Worm (Caenorhabditis elegans) whole organism, young adult: ENCODE results near the gene K06A9.1.

Source experiments
- B0336.3 ChIP-seq: fragments of 200-800 bp; sonication (Bioruptor generic); IDR thresholded peaks from 2 replicates; pipeline ENCODE4 v1.3.6; 2022; ENCODE audit warnings: missing genetic modification characterization, missing compliant biosample characterization
- F22D6.2 ChIP-seq: sonication (generic microtip); optimal IDR thresholded peaks from 2 replicates; lab custom pipeline; 2016; ENCODE audit warnings: mild to moderate bottlenecking, missing genetic modification characterization, missing compliant biosample characterization
- F23B12.7 ChIP-seq: sonication (generic microtip); optimal IDR thresholded peaks from 2 replicates; lab custom pipeline; 2017; ENCODE audit warnings: missing genetic modification characterization, mild to moderate bottlenecking, missing compliant biosample characterization, antibody characterized with exemption, moderate library complexity; ENCODE audit not compliant: insufficient read depth
- F33H1.4 ChIP-seq: fragments of 200-800 bp; sonication (Bioruptor generic); IDR thresholded peaks from 2 replicates; pipeline ENCODE4 v1.3.6; 2022; ENCODE audit warnings: missing genetic modification reagents, missing genetic modification characterization, missing compliant biosample characterization
- F52B5.7 ChIP-seq: sonication (generic microtip); optimal IDR thresholded peaks from 2 replicates; lab custom pipeline; 2016; ENCODE audit warnings: mild to moderate bottlenecking, missing genetic modification characterization, missing compliant biosample characterization
- K11D2.4 ChIP-seq: fragments of 200-800 bp; sonication (Bioruptor generic); IDR thresholded peaks from 2 replicates; pipeline ENCODE4 v1.3.6; 2022; ENCODE audit warnings: missing genetic modification reagents, missing genetic modification characterization, missing compliant biosample characterization
- Y53G8AR.9 ChIP-seq: fragments of 200-800 bp; sonication (Bioruptor generic); conservative IDR thresholded peaks from 2 replicates; pipeline ENCODE4 v1.3.6; 2022; ENCODE audit warnings: missing genetic modification reagents, missing genetic modification characterization, missing compliant biosample characterization
- Y67H2A.10 ChIP-seq: fragments of 200-800 bp; sonication (Bioruptor generic); conservative IDR thresholded peaks from 2 replicates; pipeline ENCODE4 v1.3.6; 2022; ENCODE audit warnings: missing genetic modification reagents, missing genetic modification characterization, missing compliant biosample characterization
- aptf-2 ChIP-seq: fragments of 200-800 bp; sonication (Bioruptor generic); conservative IDR thresholded peaks from 2 replicates; pipeline ENCODE4 v1.3.6; 2022; ENCODE audit warnings: missing genetic modification reagents, missing genetic modification characterization, missing compliant biosample characterization
- aptf-3 ChIP-seq: fragments of 200-800 bp; sonication (Bioruptor generic); IDR thresholded peaks from 2 replicates; pipeline ENCODE4 v1.3.6; 2022; ENCODE audit warnings: missing genetic modification characterization, missing compliant biosample characterization
- atf-7 ChIP-seq: sonication (generic microtip); optimal IDR thresholded peaks from 2 replicates; lab custom pipeline; 2017; ENCODE audit warnings: mild to moderate bottlenecking, missing genetic modification characterization, missing compliant biosample characterization
- attf-5 ChIP-seq: fragments of 200-800 bp; sonication (Bioruptor generic); optimal IDR thresholded peaks from 2 replicates; lab custom pipeline; 2018; ENCODE audit warnings: mild to moderate bottlenecking, missing genetic modification characterization, missing compliant biosample characterization
- attf-6 ChIP-seq: fragments of 200-800 bp; sonication (Bioruptor generic); IDR thresholded peaks from 2 replicates; pipeline ENCODE4 v1.3.6; 2022; ENCODE audit warnings: missing genetic modification reagents, missing genetic modification characterization, missing compliant biosample characterization
- ccch-3 ChIP-seq: fragments of 200-800 bp; sonication (Bioruptor generic); optimal IDR thresholded peaks from 2 replicates; lab custom pipeline; 2018; ENCODE audit warnings: mild to moderate bottlenecking, missing genetic modification characterization, missing compliant biosample characterization
- cebp-1 ChIP-seq, 2 experiments: fragments of 200-800 bp in 1 of 2; sonication (Bioruptor generic) in 1 of 2; sonication (generic microtip) in 1 of 2; IDR thresholded peaks in 1 of 2; optimal IDR thresholded peaks in 1 of 2; 2 replicates each; pipeline versions ENCODE4 v1.3.6 to Lab custom; 2017 to 2022; ENCODE audit warnings: missing compliant biosample characterization in 2 of 2, missing genetic modification characterization in 2 of 2, mild to moderate bottlenecking in 1 of 2, missing genetic modification reagents in 1 of 2, moderate library complexity in 1 of 2
- cebp-2 ChIP-seq: fragments of 200-800 bp; sonication (Bioruptor generic); IDR thresholded peaks from 2 replicates; pipeline ENCODE4 v1.3.6; 2022; ENCODE audit warnings: missing genetic modification characterization, missing compliant biosample characterization
- ceh-27 ChIP-seq: fragments of 200-800 bp; sonication (Bioruptor generic); optimal IDR thresholded peaks from 2 replicates; lab custom pipeline; 2018; ENCODE audit warnings: mild to moderate bottlenecking, missing genetic modification characterization, moderate library complexity, missing compliant biosample characterization
- ceh-40 ChIP-seq: fragments of 200-800 bp; sonication (Bioruptor generic); IDR thresholded peaks from 2 replicates; pipeline ENCODE4 v1.3.6; 2022; ENCODE audit warnings: missing genetic modification characterization, missing compliant biosample characterization
- chd-7 ChIP-seq: sonication (generic microtip); optimal IDR thresholded peaks from 2 replicates; lab custom pipeline; 2016; ENCODE audit warnings: mild to moderate bottlenecking, missing genetic modification characterization, moderate library complexity, missing compliant biosample characterization
- dpl-1 ChIP-seq: fragments of 150-350 bp; optimal IDR thresholded peaks from 2 replicates; lab custom pipeline; 2014; ENCODE audit warnings: missing biosample characterization, missing genetic modification reagents, missing genetic modification characterization
- egrh-3 ChIP-seq: fragments of 200-800 bp; sonication (Bioruptor generic); IDR thresholded peaks from 2 replicates; pipeline ENCODE4 v1.3.6; 2022; ENCODE audit warnings: missing genetic modification reagents, missing genetic modification characterization, missing compliant biosample characterization
- ekl-4 ChIP-seq: fragments of 200-800 bp; sonication (Bioruptor generic); IDR thresholded peaks from 2 replicates; pipeline ENCODE4 v1.3.6; 2022; ENCODE audit warnings: missing genetic modification reagents, missing genetic modification characterization, missing compliant biosample characterization
- gei-17 ChIP-seq: fragments of 200-800 bp; sonication (Bioruptor generic); optimal IDR thresholded peaks from 2 replicates; lab custom pipeline; 2018; ENCODE audit warnings: mild to moderate bottlenecking, missing genetic modification characterization, missing compliant biosample characterization
- him-1 ChIP-seq: sonication (generic microtip); optimal IDR thresholded peaks from 2 replicates; lab custom pipeline; 2016; ENCODE audit warnings: missing genotype, missing genetic modification reagents, missing genetic modification characterization, missing compliant biosample characterization
- let-526 ChIP-seq: fragments of 200-800 bp; sonication (Bioruptor generic); IDR thresholded peaks from 2 replicates; pipeline ENCODE4 v1.3.6; 2022; ENCODE audit warnings: missing genetic modification reagents, missing genetic modification characterization, missing compliant biosample characterization
- lin-26 ChIP-seq: fragments of 200-800 bp; sonication (Bioruptor generic); IDR thresholded peaks from 2 replicates; pipeline ENCODE4 v1.3.6; 2022; ENCODE audit warnings: missing genetic modification reagents, missing genetic modification characterization, missing compliant biosample characterization
- lin-35 ChIP-seq, 3 experiments: fragments of 150-350 bp in 2 of 3; sonication (generic microtip) in 1 of 3; optimal IDR thresholded peaks; 2 replicates each; lab custom pipeline; 2014 to 2018; ENCODE audit warnings: missing biosample characterization in 3 of 3, missing genetic modification characterization in 3 of 3, missing genetic modification reagents in 3 of 3
- lin-40 ChIP-seq: sonication (generic microtip); optimal IDR thresholded peaks from 2 replicates; lab custom pipeline; 2016; ENCODE audit warnings: missing genetic modification characterization, mild to moderate bottlenecking, missing compliant biosample characterization, missing genotype, missing genetic modification reagents
- lir-1 ChIP-seq: fragments of 200-800 bp; sonication (Bioruptor generic); conservative IDR thresholded peaks from 2 replicates; pipeline ENCODE4 v1.3.6; 2022; ENCODE audit warnings: missing genetic modification reagents, missing genetic modification characterization, missing compliant biosample characterization
- mcd-1 ChIP-seq: fragments of 200-800 bp; sonication (Bioruptor generic); IDR thresholded peaks from 2 replicates; pipeline ENCODE4 v1.3.6; 2022; ENCODE audit warnings: missing genetic modification reagents, missing genetic modification characterization, missing compliant biosample characterization
- nfyb-1 ChIP-seq: fragments of 200-800 bp; sonication (Bioruptor generic); IDR thresholded peaks from 2 replicates; pipeline ENCODE4 v1.3.6; 2022; ENCODE audit warnings: missing genetic modification reagents, missing genetic modification characterization, missing compliant biosample characterization
- nhr-179 ChIP-seq: sonication (generic microtip); optimal IDR thresholded peaks from 2 replicates; lab custom pipeline; 2016; ENCODE audit warnings: mild to moderate bottlenecking, missing genetic modification characterization, missing compliant biosample characterization
- nhr-80 ChIP-seq: sonication (generic microtip); optimal IDR thresholded peaks from 2 replicates; lab custom pipeline; 2016; ENCODE audit warnings: missing genetic modification characterization, missing compliant biosample characterization
- pbrm-1 ChIP-seq: fragments of 200-800 bp; sonication (Bioruptor generic); IDR thresholded peaks from 2 replicates; pipeline ENCODE4 v1.3.6; 2022; ENCODE audit warnings: missing genetic modification reagents, missing genetic modification characterization, missing compliant biosample characterization
- pha-4 ChIP-seq: fragments of 150-350 bp; sonication (generic microtip); optimal IDR thresholded peaks from 2 replicates; lab custom pipeline; 2014; ENCODE audit warnings: missing biosample characterization, missing genetic modification reagents, missing genetic modification characterization
- rpc-1 ChIP-seq, 2 experiments: fragments of 150-350 bp in 1 of 2; sonication (generic microtip) in 1 of 2; optimal IDR thresholded peaks; 2 replicates each; lab custom pipeline; 2014 to 2018; ENCODE audit warnings: missing biosample characterization in 1 of 2, missing genetic modification characterization in 1 of 2, missing genetic modification reagents in 1 of 2, missing genotype in 1 of 2
- somi-1 ChIP-seq: fragments of 200-800 bp; sonication (Bioruptor generic); optimal IDR thresholded peaks from 2 replicates; lab custom pipeline; 2018; ENCODE audit warnings: mild to moderate bottlenecking, missing genetic modification characterization, missing compliant biosample characterization
- tbp1 ChIP-seq: fragments of 200-800 bp; sonication (Bioruptor generic); optimal IDR thresholded peaks from 2 replicates; lab custom pipeline; 2018; ENCODE audit warnings: mild to moderate bottlenecking, missing genetic modification characterization, missing compliant biosample characterization
- unc-62 ChIP-seq: fragments of 150-350 bp; optimal IDR thresholded peaks from 2 replicates; lab custom pipeline; 2014; ENCODE audit warnings: missing biosample characterization, missing genetic modification reagents, missing genetic modification characterization
- zfh-2 ChIP-seq: fragments of 200-800 bp; sonication (Bioruptor generic); conservative IDR thresholded peaks from 2 replicates; pipeline ENCODE4 v1.3.6; 2022; ENCODE audit warnings: missing genetic modification reagents, missing genetic modification characterization, missing compliant biosample characterization
- ztf-18 ChIP-seq: sonication (generic microtip); optimal IDR thresholded peaks from 2 replicates; lab custom pipeline; 2016; ENCODE audit warnings: missing genotype, mild to moderate bottlenecking, missing genetic modification characterization, missing compliant biosample characterization
- ztf-22 ChIP-seq: fragments of 200-800 bp; sonication (Bioruptor generic); optimal IDR thresholded peaks from 2 replicates; lab custom pipeline; 2018; ENCODE audit warnings: mild to moderate bottlenecking, missing genetic modification characterization, moderate library complexity, missing compliant biosample characterization
- ztf-26 ChIP-seq: sonication (generic microtip); optimal IDR thresholded peaks from 2 replicates; lab custom pipeline; 2017; ENCODE audit warnings: missing genetic modification characterization, missing compliant biosample characterization

K06A9.1 gene

DNA sequence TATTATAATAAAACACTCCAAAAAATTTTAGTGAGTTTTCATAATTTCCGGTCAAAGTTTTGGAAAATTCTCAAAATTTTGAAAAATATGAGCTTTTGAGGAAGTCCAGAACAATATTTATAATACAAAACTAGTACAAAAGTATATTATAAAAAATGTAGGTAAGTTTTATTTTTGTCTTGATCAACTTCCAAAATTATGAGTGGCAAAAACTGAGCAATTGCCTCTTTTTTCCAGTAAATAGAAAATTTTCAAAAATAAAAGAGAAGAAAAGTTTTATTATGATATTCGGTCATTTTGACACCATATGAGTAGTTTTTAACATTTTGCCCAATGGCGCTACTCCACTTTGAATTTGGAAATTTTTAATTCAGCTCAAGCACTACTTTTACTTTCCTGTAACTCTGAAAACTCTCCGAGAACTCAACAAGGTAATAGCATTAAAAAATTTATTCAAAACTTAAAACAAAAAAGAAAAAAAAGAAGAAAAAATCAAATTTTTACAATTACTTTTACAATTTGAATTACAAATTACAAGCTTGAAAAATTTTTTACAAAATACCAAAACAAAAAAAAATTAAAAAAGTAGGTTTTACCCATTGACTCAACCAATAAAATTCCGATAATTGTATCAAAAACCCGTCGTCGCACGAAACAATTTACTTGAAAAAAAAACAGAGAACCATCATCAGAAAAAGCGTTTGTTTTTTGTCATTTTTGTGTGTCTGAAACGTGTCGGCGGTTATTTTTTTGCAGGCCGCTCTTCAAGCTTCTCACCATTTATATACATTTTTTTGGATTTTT, 43.4 kb upstream of the K06A9.1 start (continued):
- TF ChIP-seq rpc-1 (optimal IDR thresholded peaks at IDR 0.05; lab: Kevin White, UChicago) (no peak), rpc-1 (tag; optimal IDR thresholded peaks at IDR 0.05; lab: Kevin White, UChicago) (no peak), gei-17 (peak; percentile 73)
- TF ChIP-seq, all 124 proteins: peak for 62

DNA sequence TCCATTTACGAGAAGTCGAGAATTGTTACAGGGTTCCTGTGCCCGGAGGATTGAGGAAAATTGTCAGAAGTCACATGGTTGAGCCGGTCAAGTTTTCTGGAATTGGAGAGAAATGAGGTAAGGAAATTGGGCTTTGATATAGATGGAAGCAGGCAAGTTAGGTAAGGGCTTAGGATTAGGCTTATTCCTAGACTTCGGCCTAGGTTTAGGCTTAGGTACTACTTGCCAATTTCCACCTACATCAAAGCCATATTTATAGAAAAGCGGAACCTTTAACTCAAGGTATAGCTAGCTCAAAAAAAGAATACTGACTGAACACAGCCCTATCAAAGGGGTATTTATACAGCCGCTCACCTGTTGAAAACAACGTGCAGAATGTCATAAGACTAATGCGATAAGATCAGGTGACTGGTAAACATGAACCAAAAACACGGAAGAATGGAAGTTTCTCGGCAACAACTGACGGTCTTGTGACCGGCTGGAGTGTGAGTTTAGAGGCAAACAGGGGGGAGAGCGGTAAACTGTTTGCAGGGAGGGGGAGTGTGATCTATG, 42.7 kb upstream of the K06A9.1 start:
- TF ChIP-seq pha-4 (tag; lab: Kevin White, UChicago) (peak; percentile 92), chd-7 (tag; lab: Kevin White, UChicago) (peak; percentile 44), atf-7 (tag; lab: Kevin White, UChicago) (peak; percentile 58), cebp-1 (GFP tag; IDR thresholded peaks at IDR 0.05; lab: Robert Waterston, UW) (no peak; the same call in 1 of the 2 replicates), cebp-1 (tag; optimal IDR thresholded peaks at IDR 0.05; lab: Kevin White, UChicago) (peak; percentile 62), cebp-2 (GFP tag; lab: Robert Waterston, UW) (no peak), dpl-1 (GFP tag; lab: Kevin White, UChicago) (no peak), let-526 (GFP tag; lab: Robert Waterston, UW) (peak; percentile 93), him-1 (no peak), Y67H2A.10 (GFP tag; lab: Robert Waterston, UW) (0 out of 2 replicates have a peak, but pooled peaks have one; percentile 7), ccch-3 (no peak), aptf-2 (GFP tag; lab: Robert Waterston, UW) (no peak), lin-35 (GFP tag; optimal IDR thresholded peaks at IDR 0.05; lab: Kevin White, UChicago) (peak in 1 of 3 experiments; percentile 33), F33H1.4 (no peak), nhr-80 (tag; lab: Kevin White, UChicago) (peak; percentile 46), attf-5 (GFP tag; lab: Kevin White, UChicago) (peak; percentile 35), somi-1 (GFP tag; lab: Kevin White, UChicago) (peak; percentile 89), lin-26 (GFP tag; lab: Robert Waterston, UW) (0 out of 2 replicates have a peak, but pooled peaks have one; percentile 63), ekl-4 (GFP tag; lab: Robert Waterston, UW) (peak; percentile 77), F23B12.7 (tag; lab: Kevin White, UChicago) (peak; percentile 56), attf-6 (GFP tag; lab: Robert Waterston, UW) (no peak), Y53G8AR.9 (GFP tag; lab: Robert Waterston, UW) (peak; percentile 64), pbrm-1 (GFP tag; lab: Robert Waterston, UW) (0 out of 2 replicates have a peak, but pooled peaks have one; percentile 18), gei-17 (peak; percentile 80), F22D6.2 (tag; lab: Kevin White, UChicago) (peak; percentile 68), K11D2.4 (GFP tag; lab: Robert Waterston, UW) (peak; percentile 79), aptf-3 (GFP tag; lab: Robert Waterston, UW) (0 out of 2 replicates have a peak, but pooled peaks have one; percentile 43), nhr-179 (tag; lab: Kevin White, UChicago) (no peak), nfyb-1 (GFP tag; lab: Robert Waterston, UW) (peak; percentile 50; the same call in 1 of the 2 replicates), lir-1 (GFP tag; lab: Robert Waterston, UW) (peak; percentile 47; the same call in 1 of the 2 replicates), zfh-2 (GFP tag; lab: Robert Waterston, UW) (0 out of 2 replicates have a peak, but pooled peaks have one; percentile 16), tbp1 (GFP tag; lab: Kevin White, UChicago) (peak; percentile 50), unc-62 (peak; percentile 81), mcd-1 (GFP tag; lab: Robert Waterston, UW) (peak; percentile 5; the same call in 1 of the 2 replicates), egrh-3 (peak; percentile 60), ceh-27 (peak; percentile 10), ztf-18 (tag; lab: Kevin White, UChicago) (peak; percentile 4), ztf-26 (peak; percentile 55), ceh-40 (no peak), F52B5.7 (tag; lab: Kevin White, UChicago) (no peak), B0336.3 (peak; percentile 16; the same call in 1 of the 2 replicates), ztf-22 (peak; percentile 54), lin-40 (tag; lab: Kevin White, UChicago) (peak; percentile 76)
